Fruit fly (Drosophila melanogaster) whole organism, embryonic: ENCODE data around the gene ghi.
A peak's percentile ranks its signal among the peaks of the same experiment; 100 is the strongest.

ENCODE experiments used
- Atf3 ChIP-seq: fragments of 200-800 bp; sonication (Bioruptor generic); optimal IDR thresholded peaks from 3 replicates; lab custom pipeline; 2016; ENCODE audit warnings: missing biosample characterization, missing genetic modification characterization
- B-H2 ChIP-seq: fragments of 200-800 bp; sonication (Bioruptor generic); optimal IDR thresholded peaks from 2 replicates; lab custom pipeline; 2018; ENCODE audit warnings: missing biosample characterization, mild to moderate bottlenecking, missing genetic modification characterization
- Bgb ChIP-seq: fragments of 200-800 bp; sonication (Bioruptor generic); IDR thresholded peaks from 2 replicates; pipeline ENCODE4 v1.3.6; 2022; ENCODE audit warnings: missing biosample characterization, missing genetic modification characterization; ENCODE audit not compliant: partially characterized antibody
- CG1024 ChIP-seq: fragments of 200-800 bp; sonication (Bioruptor generic); IDR thresholded peaks from 2 replicates; pipeline ENCODE4 v1.3.6; 2022; ENCODE audit warnings: missing biosample characterization, missing genetic modification characterization
- CG11398 ChIP-seq: fragments of 200-800 bp; sonication (Bioruptor generic); optimal IDR thresholded peaks from 2 replicates; lab custom pipeline; 2016; ENCODE audit warnings: missing biosample characterization, missing genetic modification characterization
- CG12155 ChIP-seq: fragments of 200-800 bp; sonication (Bioruptor generic); optimal IDR thresholded peaks from 3 replicates; lab custom pipeline; 2016; ENCODE audit warnings: missing biosample characterization, missing genetic modification characterization
- CG12299 ChIP-seq: fragments of 200-800 bp; sonication (Bioruptor generic); optimal IDR thresholded peaks from 2 replicates; lab custom pipeline; 2018; ENCODE audit warnings: missing biosample characterization, mild to moderate bottlenecking, missing genetic modification characterization
- CG1233 ChIP-seq: fragments of 200-800 bp; sonication (Bioruptor generic); optimal IDR thresholded peaks from 4 replicates; lab custom pipeline; 2018; ENCODE audit warnings: missing biosample characterization, mild to moderate bottlenecking, missing genetic modification characterization
- CG14965 ChIP-seq: fragments of 200-800 bp; sonication (Bioruptor generic); optimal IDR thresholded peaks from 2 replicates; lab custom pipeline; 2016; ENCODE audit warnings: missing biosample characterization, missing genetic modification characterization, borderline replicate concordance
- CG15011 ChIP-seq: fragments of 200-800 bp; sonication (Bioruptor generic); optimal IDR thresholded peaks from 3 replicates; lab custom pipeline; 2018; ENCODE audit warnings: missing biosample characterization, mild to moderate bottlenecking, missing genetic modification characterization
- CG15514 ChIP-seq: fragments of 200-800 bp; sonication (Bioruptor generic); optimal IDR thresholded peaks from 3 replicates; lab custom pipeline; 2017; ENCODE audit warnings: missing biosample characterization, missing genetic modification characterization, mild to moderate bottlenecking, moderate library complexity, missing genetic modification reagents
- CG16815 ChIP-seq: fragments of 200-800 bp; sonication (Bioruptor generic); optimal IDR thresholded peaks from 3 replicates; lab custom pipeline; 2017; ENCODE audit warnings: missing biosample characterization, mild to moderate bottlenecking, missing genetic modification characterization
- CG16863 ChIP-seq: fragments of 200-800 bp; sonication (Bioruptor generic); optimal IDR thresholded peaks from 3 replicates; lab custom pipeline; 2016; ENCODE audit warnings: missing biosample characterization, missing genetic modification characterization
- CG2116 ChIP-seq: fragments of 200-800 bp; sonication (Bioruptor generic); optimal IDR thresholded peaks from 3 replicates; lab custom pipeline; 2018; ENCODE audit warnings: missing biosample characterization, mild to moderate bottlenecking, missing genetic modification characterization
- CG2120 ChIP-seq: fragments of 200-800 bp; sonication (Bioruptor generic); optimal IDR thresholded peaks from 3 replicates; lab custom pipeline; 2016; ENCODE audit warnings: missing biosample characterization, missing genetic modification characterization
- CG2199 ChIP-seq: fragments of 200-800 bp; sonication (Bioruptor generic); IDR thresholded peaks from 3 replicates; pipeline ENCODE4 v1.3.6; 2022; ENCODE audit warnings: missing biosample characterization, missing genetic modification characterization
- CG34224 ChIP-seq: fragments of 200-800 bp; sonication (Bioruptor generic); IDR thresholded peaks from 3 replicates; pipeline ENCODE4 v1.3.6; 2022; ENCODE audit warnings: missing biosample characterization, missing genetic modification characterization; ENCODE audit not compliant: partially characterized antibody
- CG3847 ChIP-seq: fragments of 200-800 bp; sonication (Bioruptor generic); IDR thresholded peaks from 2 replicates; pipeline ENCODE4 v1.3.6; 2022; ENCODE audit warnings: missing biosample characterization, missing genetic modification characterization
- CG43689 ChIP-seq: fragments of 200-800 bp; sonication (Bioruptor generic); IDR thresholded peaks from 2 replicates; pipeline ENCODE4 v1.3.6; 2022; ENCODE audit warnings: missing biosample characterization, missing genetic modification characterization
- CG4820 ChIP-seq: fragments of 200-800 bp; sonication (Bioruptor generic); optimal IDR thresholded peaks from 3 replicates; lab custom pipeline; 2016; ENCODE audit warnings: missing biosample characterization, missing genetic modification characterization
- CG8924 ChIP-seq: fragments of 200-800 bp; optimal IDR thresholded peaks from 3 replicates; lab custom pipeline; 2019; ENCODE audit warnings: missing biosample characterization, mild to moderate bottlenecking, missing genetic modification characterization, moderate library complexity
- CG9876 ChIP-seq: fragments of 200-800 bp; sonication (Bioruptor generic); optimal IDR thresholded peaks from 2 replicates; lab custom pipeline; 2016; ENCODE audit warnings: missing biosample characterization, missing genetic modification characterization
- D ChIP-seq, 2 experiments: fragments of 200-800 bp in 1 of 2; fragments of >200 bp in 1 of 2; sonication (Bioruptor generic) in 1 of 2; optimal IDR thresholded peaks; 2 replicates in 1 of 2; 3 replicates in 1 of 2; lab custom pipeline; 2017; ENCODE audit warnings: mild to moderate bottlenecking in 1 of 2, missing biosample characterization in 1 of 2, missing genetic modification characterization in 1 of 2, missing genetic modification reagents in 1 of 2
- Dbx ChIP-seq: fragments of 200-800 bp; sonication (Bioruptor generic); IDR thresholded peaks from 3 replicates; pipeline ENCODE4 v1.3.6; 2022; ENCODE audit warnings: missing biosample characterization, missing genetic modification characterization
- Doc2 ChIP-seq: fragments of 200-800 bp; sonication (Bioruptor generic); IDR thresholded peaks from 2 replicates; pipeline ENCODE4 v1.3.6; 2022; ENCODE audit warnings: missing biosample characterization, missing genetic modification characterization
- Doc3 ChIP-seq: fragments of 200-800 bp; sonication (Bioruptor generic); IDR thresholded peaks from 3 replicates; pipeline ENCODE4 v1.3.6; 2022; ENCODE audit warnings: missing biosample characterization, missing genetic modification characterization; ENCODE audit not compliant: partially characterized antibody
- HLHmδ ChIP-seq: fragments of 200-800 bp; sonication (Bioruptor generic); optimal IDR thresholded peaks from 2 replicates; lab custom pipeline; 2018; ENCODE audit warnings: missing biosample characterization, mild to moderate bottlenecking, missing genetic modification characterization, moderate library complexity
- Nf-YB ChIP-seq: fragments of 200-800 bp; sonication (Bioruptor generic); optimal IDR thresholded peaks from 3 replicates; lab custom pipeline; 2019; ENCODE audit warnings: missing biosample characterization, mild to moderate bottlenecking, missing genetic modification characterization, moderate library complexity
- Ptx1 ChIP-seq: fragments of 200-800 bp; sonication (Bioruptor generic); IDR thresholded peaks from 2 replicates; pipeline ENCODE4 v1.3.6; 2022; ENCODE audit warnings: missing biosample characterization, missing genetic modification characterization
- Ravus ChIP-seq: fragments of 200-800 bp; sonication (Bioruptor generic); IDR thresholded peaks from 2 replicates; pipeline ENCODE4 v1.3.6; 2022; ENCODE audit warnings: missing biosample characterization, missing genetic modification characterization
- abd-A ChIP-seq: fragments of 200-800 bp; sonication (Bioruptor generic); optimal IDR thresholded peaks from 3 replicates; lab custom pipeline; 2019; ENCODE audit warnings: missing biosample characterization, mild to moderate bottlenecking, missing genetic modification characterization, moderate library complexity
- amos ChIP-seq: fragments of 200-800 bp; sonication (Bioruptor generic); IDR thresholded peaks from 2 replicates; pipeline ENCODE4 v1.3.6; 2022; ENCODE audit warnings: missing biosample characterization, missing genetic modification characterization; ENCODE audit not compliant: partially characterized antibody
- ci ChIP-seq: fragments of 200-800 bp; sonication (Bioruptor generic); IDR thresholded peaks from 3 replicates; pipeline ENCODE4 v1.3.6; 2022; ENCODE audit warnings: missing biosample characterization, missing genetic modification characterization
- dysf ChIP-seq: fragments of 200-800 bp; sonication (Bioruptor generic); IDR thresholded peaks from 3 replicates; pipeline ENCODE4 v1.3.6; 2022; ENCODE audit warnings: missing biosample characterization, missing genetic modification characterization
- fd3F ChIP-seq: fragments of 200-800 bp; sonication (Bioruptor generic); optimal IDR thresholded peaks from 2 replicates; lab custom pipeline; 2018; ENCODE audit warnings: missing biosample characterization, mild to moderate bottlenecking, missing genetic modification characterization, moderate library complexity
- fd96Cb ChIP-seq: fragments of 200-800 bp; sonication (Bioruptor generic); optimal IDR thresholded peaks from 2 replicates; lab custom pipeline; 2018; ENCODE audit warnings: missing biosample characterization, mild to moderate bottlenecking, missing genetic modification characterization, moderate library complexity
- fu2 ChIP-seq: fragments of 200-800 bp; sonication (Bioruptor generic); optimal IDR thresholded peaks from 2 replicates; lab custom pipeline; 2016; ENCODE audit warnings: missing biosample characterization, missing genetic modification characterization
- grau ChIP-seq: fragments of 200-800 bp; optimal IDR thresholded peaks from 3 replicates; lab custom pipeline; 2019; ENCODE audit warnings: missing biosample characterization, mild to moderate bottlenecking, missing genetic modification characterization, moderate library complexity
- kah ChIP-seq: fragments of 200-800 bp; sonication (Bioruptor generic); optimal IDR thresholded peaks from 2 replicates; lab custom pipeline; 2018; ENCODE audit warnings: missing biosample characterization, mild to moderate bottlenecking, missing genetic modification characterization
- mld ChIP-seq: fragments of 200-800 bp; sonication (Bioruptor generic); IDR thresholded peaks from 3 replicates; pipeline ENCODE4 v1.3.6; 2022; ENCODE audit warnings: missing biosample characterization, missing genetic modification characterization; ENCODE audit not compliant: partially characterized antibody
- nmo ChIP-seq: fragments of 200-800 bp; sonication (Bioruptor generic); optimal IDR thresholded peaks from 2 replicates; lab custom pipeline; 2018; ENCODE audit warnings: missing biosample characterization, mild to moderate bottlenecking, missing genetic modification characterization, moderate library complexity
- onecut ChIP-seq: fragments of 200-800 bp; sonication (Bioruptor generic); IDR thresholded peaks from 2 replicates; pipeline ENCODE4 v1.3.6; 2022; ENCODE audit warnings: missing biosample characterization, missing genetic modification characterization
- peb ChIP-seq: fragments of 200-800 bp; sonication (Bioruptor generic); IDR thresholded peaks from 2 replicates; pipeline ENCODE4 v1.3.6; 2022; ENCODE audit warnings: missing biosample characterization, missing genetic modification characterization
- pzg ChIP-seq: fragments of 200-800 bp; sonication (Bioruptor generic); optimal IDR thresholded peaks from 3 replicates; lab custom pipeline; 2018; ENCODE audit warnings: missing biosample characterization, mild to moderate bottlenecking, missing genetic modification characterization, moderate library complexity
- sd ChIP-seq: fragments of 200-800 bp; sonication (Bioruptor generic); optimal IDR thresholded peaks from 3 replicates; lab custom pipeline; 2018; ENCODE audit warnings: missing biosample characterization, mild to moderate bottlenecking, missing genetic modification characterization, moderate library complexity
- tgo ChIP-seq: fragments of 200-800 bp; sonication (Bioruptor generic); IDR thresholded peaks from 3 replicates; pipeline ENCODE4 v1.3.6; 2022; ENCODE audit warnings: missing biosample characterization, missing genetic modification characterization
- wek ChIP-seq: fragments of 200-800 bp; sonication (Bioruptor generic); optimal IDR thresholded peaks from 3 replicates; lab custom pipeline; 2018; ENCODE audit warnings: missing biosample characterization, mild to moderate bottlenecking, missing genetic modification characterization, moderate library complexity
- zen2 ChIP-seq: fragments of 200-800 bp; sonication (Bioruptor generic); IDR thresholded peaks from 3 replicates; pipeline ENCODE4 v1.3.6; 2022; ENCODE audit warnings: missing biosample characterization, missing genetic modification characterization; ENCODE audit not compliant: partially characterized antibody

Gene ghi

dm6 chr3L:9426656-9427294 is 24.9 kb upstream of the ghi start, which contains the start of the genes Atat and Shc (continued):
- TF ChIP-seq Ravus (GFP tag; lab: Robert Waterston, UW) (peak; percentile 99), dysf (GFP tag; lab: Robert Waterston, UW) (peak; percentile 100), CG8924 (tag; lab: Kevin White, UChicago) (peak; percentile 98), CG16815 (peak; percentile 100), abd-A (peak; percentile 85), fd3F (GFP tag; lab: Kevin White, UChicago) (peak; percentile 99), mld (0 out of 3 replicates have a peak, but pooled peaks have one; percentile 33), zen2 (GFP tag; lab: Robert Waterston, UW) (peak; percentile 77; the same call in 2 of the 3 replicates), wek (GFP tag; lab: Kevin White, UChicago) (peak; percentile 83), CG4820 (GFP tag; lab: Kevin White, UChicago) (peak; percentile 99), CG14965 (GFP tag; lab: Kevin White, UChicago) (peak; percentile 91), Ptx1 (GFP tag; lab: Robert Waterston, UW) (peak; percentile 100), Doc2 (GFP tag; lab: Robert Waterston, UW) (peak; percentile 98), sd (tag; lab: Kevin White, UChicago) (peak; percentile 93), CG34224 (peak; percentile 86), pzg (GFP tag; lab: Kevin White, UChicago) (peak; percentile 97), CG3847 (peak; percentile 100), Nf-YB (GFP tag; lab: Kevin White, UChicago) (peak; percentile 87), B-H2 (peak; percentile 99), onecut (GFP tag; lab: Robert Waterston, UW) (peak; percentile 94), grau (tag; lab: Kevin White, UChicago) (peak; percentile 98), Doc3 (GFP tag; lab: Robert Waterston, UW) (peak; percentile 90), CG15011 (peak; percentile 96), CG2199 (peak; percentile 99), CG1024 (GFP tag; lab: Robert Waterston, UW) (peak; percentile 96), amos (GFP tag; lab: Robert Waterston, UW) (peak; percentile 88), HLHmδ (GFP tag; lab: Kevin White, UChicago) (no peak), fu2 (peak; percentile 100), kah (peak; percentile 89), CG2120 (GFP tag; lab: Kevin White, UChicago) (peak; percentile 100), Atf3 (GFP tag; lab: Kevin White, UChicago) (peak; percentile 99), D (optimal IDR thresholded peaks at IDR 0.05; lab: Kevin White, UChicago) (no peak), D (GFP tag; optimal IDR thresholded peaks at IDR 0.05; lab: Kevin White, UChicago) (peak; percentile 97), tgo (GFP tag; lab: Robert Waterston, UW) (peak; percentile 100), nmo (GFP tag; lab: Kevin White, UChicago) (peak; percentile 99), peb (GFP tag; lab: Robert Waterston, UW) (peak; percentile 99), CG43689 (GFP tag; lab: Robert Waterston, UW) (peak; percentile 98), Dbx (peak; percentile 100), CG11398 (GFP tag; lab: Kevin White, UChicago) (peak; percentile 99), Bgb (GFP tag; lab: Robert Waterston, UW) (peak; percentile 89), CG12299 (tag; lab: Kevin White, UChicago) (peak; percentile 95), CG9876 (peak; percentile 100), CG1233 (GFP tag; lab: Kevin White, UChicago) (peak; percentile 98), ci (peak; percentile 99), CG15514 (GFP tag; lab: Kevin White, UChicago) (peak; percentile 96), CG2116 (peak; percentile 93), CG16863 (GFP tag; lab: Kevin White, UChicago) (peak; percentile 99), CG12155 (peak; percentile 99), fd96Cb (peak; percentile 99)
